Fruit fly (Drosophila melanogaster) whole organism: ENCODE data around the gene Rpp14a.

Source experiments
- pan ChIP-seq: fragments of >200 bp; optimal IDR thresholded peaks from 2 replicates; lab custom pipeline; 2017
- psq ChIP-seq: fragments of >200 bp; optimal IDR thresholded peaks from 2 replicates; lab custom pipeline; 2017
- usp ChIP-seq: fragments of >200 bp; optimal IDR thresholded peaks from 2 replicates; lab custom pipeline; 2017; ENCODE audit warnings: missing biosample characterization, missing genetic modification characterization, mixed read lengths

- TF ChIP-seq pan (lab: Kevin White, UChicago) = no peak
- TF ChIP-seq psq (lab: Kevin White, UChicago) = no peak
- no peak for TF ChIP-seq usp (GFP tag; lab: Kevin White, UChicago)
Measured at dm6 chr3R:30062543-30062942, 5.9 kb downstream of the Rpp14a start.
